Fruit fly (Drosophila melanogaster) whole organism, embryonic: ENCODE measurements around the gene Hem.

Experiments used
- NfI ChIP-seq: fragments of 200-800 bp; sonication (Bioruptor generic); optimal IDR thresholded peaks from 3 replicates; lab custom pipeline; 2018; ENCODE audit warnings: missing biosample characterization, mild to moderate bottlenecking, missing genetic modification characterization, moderate library complexity
- pb ChIP-seq: fragments of 200-800 bp; sonication (Bioruptor generic); optimal IDR thresholded peaks from 3 replicates; lab custom pipeline; 2016; ENCODE audit warnings: missing biosample characterization, missing genetic modification characterization
- trem ChIP-seq: fragments of 200-800 bp; optimal IDR thresholded peaks from 3 replicates; lab custom pipeline; 2019; ENCODE audit warnings: missing biosample characterization, mild to moderate bottlenecking, missing genetic modification characterization, moderate library complexity

dm6 chr3L:22277186-22277585, 10.8 kb downstream of the Hem start:
- TF ChIP-seq trem (peak; percentile 13), NfI (GFP tag; lab: Kevin White, UChicago) (no peak), pb (GFP tag; lab: Kevin White, UChicago) (no peak)
